Worm (Caenorhabditis elegans) whole organism, L3 larva: ENCODE results near the gene gst-42.

Source experiments
- aly-2 ChIP-seq: fragments of 150-350 bp; optimal IDR thresholded peaks from 2 replicates; lab custom pipeline; 2014; ENCODE audit warnings: missing biosample characterization, missing genetic modification characterization
- nhr-11 ChIP-seq: fragments of 150-350 bp; optimal IDR thresholded peaks from 2 replicates; lab custom pipeline; 2014; ENCODE audit warnings: missing biosample characterization, missing genetic modification characterization
- nhr-12 ChIP-seq: fragments of 150-350 bp; optimal IDR thresholded peaks from 2 replicates; lab custom pipeline; 2014; ENCODE audit warnings: missing biosample characterization, missing genetic modification characterization
- nhr-23 ChIP-seq: fragments of 150-350 bp; optimal IDR thresholded peaks from 2 replicates; lab custom pipeline; 2014; ENCODE audit warnings: missing biosample characterization, missing genetic modification reagents, missing genetic modification characterization
- zag-1 ChIP-seq: fragments of 150-350 bp; optimal IDR thresholded peaks from 2 replicates; lab custom pipeline; 2014; ENCODE audit warnings: missing biosample characterization, missing genetic modification characterization

- TF ChIP-seq nhr-23 (tag; lab: Kevin White, UChicago) (peak; percentile 33), nhr-11 (tag; lab: Kevin White, UChicago) (no peak), aly-2 (tag; lab: Kevin White, UChicago) (no peak), nhr-12 (tag; lab: Kevin White, UChicago) (no peak), zag-1 (tag; lab: Kevin White, UChicago) (no peak)
These were observed 17.5 kb downstream of the gst-42 start, which contains the start of gene C44C10.11 for ce11 chrX:11710229-11710628.
